Worm (Caenorhabditis elegans) whole organism, young adult: Measurements from ENCODE around the gene F35A5.8.

Experiments used
- B0336.3 ChIP-seq: fragments of 200-800 bp; sonication (Bioruptor generic); IDR thresholded peaks from 2 replicates; pipeline ENCODE4 v1.3.6; 2022; ENCODE audit warnings: missing genetic modification characterization, missing compliant biosample characterization
- C06A6.2 ChIP-seq: fragments of 200-800 bp; sonication (Bioruptor generic); conservative IDR thresholded peaks from 2 replicates; pipeline ENCODE4 v1.3.6; 2022; ENCODE audit warnings: missing genetic modification characterization, missing compliant biosample characterization
- C17E4.6 ChIP-seq: fragments of 200-800 bp; sonication (Bioruptor generic); IDR thresholded peaks from 2 replicates; pipeline ENCODE4 v1.3.6; 2022; ENCODE audit warnings: missing genetic modification reagents, missing genetic modification characterization, missing compliant biosample characterization
- D2030.7 ChIP-seq: fragments of 200-800 bp; sonication (Bioruptor generic); IDR thresholded peaks from 2 replicates; pipeline ENCODE4 v1.3.6; 2022; ENCODE audit warnings: missing genetic modification reagents, missing genetic modification characterization, missing compliant biosample characterization
- F22D6.2 ChIP-seq: sonication (generic microtip); optimal IDR thresholded peaks from 2 replicates; lab custom pipeline; 2016; ENCODE audit warnings: mild to moderate bottlenecking, missing genetic modification characterization, missing compliant biosample characterization
- F23B12.7 ChIP-seq: sonication (generic microtip); optimal IDR thresholded peaks from 2 replicates; lab custom pipeline; 2017; ENCODE audit warnings: missing genetic modification characterization, mild to moderate bottlenecking, missing compliant biosample characterization, antibody characterized with exemption, moderate library complexity; ENCODE audit not compliant: insufficient read depth
- F39B2.1 ChIP-seq: fragments of 200-800 bp; sonication (Bioruptor generic); IDR thresholded peaks from 2 replicates; pipeline ENCODE4 v1.3.6; 2022; ENCODE audit warnings: missing genetic modification reagents, missing genetic modification characterization, missing compliant biosample characterization
- K11D2.4 ChIP-seq: fragments of 200-800 bp; sonication (Bioruptor generic); IDR thresholded peaks from 2 replicates; pipeline ENCODE4 v1.3.6; 2022; ENCODE audit warnings: missing genetic modification reagents, missing genetic modification characterization, missing compliant biosample characterization
- Y53G8AR.9 ChIP-seq: fragments of 200-800 bp; sonication (Bioruptor generic); conservative IDR thresholded peaks from 2 replicates; pipeline ENCODE4 v1.3.6; 2022; ENCODE audit warnings: missing genetic modification reagents, missing genetic modification characterization, missing compliant biosample characterization
- Y67H2A.10 ChIP-seq: fragments of 200-800 bp; sonication (Bioruptor generic); conservative IDR thresholded peaks from 2 replicates; pipeline ENCODE4 v1.3.6; 2022; ENCODE audit warnings: missing genetic modification reagents, missing genetic modification characterization, missing compliant biosample characterization
- akir-1 ChIP-seq: fragments of 200-800 bp; sonication (Bioruptor generic); optimal IDR thresholded peaks from 2 replicates; lab custom pipeline; 2018; ENCODE audit warnings: mild to moderate bottlenecking, missing genetic modification characterization, moderate library complexity, missing compliant biosample characterization
- ama-1 ChIP-seq, 3 experiments: fragments of 150-350 bp in 1 of 3; sonication (generic microtip) in 2 of 3; optimal IDR thresholded peaks; 2 replicates each; lab custom pipeline; 2014 to 2018; ENCODE audit warnings: missing biosample characterization in 2 of 3, missing genetic modification characterization in 2 of 3, missing genetic modification reagents in 2 of 3
- athp-1 ChIP-seq: sonication (generic microtip); optimal IDR thresholded peaks from 2 replicates; lab custom pipeline; 2017; ENCODE audit warnings: mild to moderate bottlenecking, missing genetic modification characterization, missing compliant biosample characterization
- bed-2 ChIP-seq: fragments of 200-800 bp; sonication (Bioruptor generic); IDR thresholded peaks from 2 replicates; pipeline ENCODE4 v1.3.6; 2022; ENCODE audit warnings: missing genetic modification reagents, missing genetic modification characterization, missing compliant biosample characterization
- ccch-3 ChIP-seq: fragments of 200-800 bp; sonication (Bioruptor generic); optimal IDR thresholded peaks from 2 replicates; lab custom pipeline; 2018; ENCODE audit warnings: mild to moderate bottlenecking, missing genetic modification characterization, missing compliant biosample characterization
- cebp-1 ChIP-seq, 2 experiments: fragments of 200-800 bp in 1 of 2; sonication (Bioruptor generic) in 1 of 2; sonication (generic microtip) in 1 of 2; IDR thresholded peaks in 1 of 2; optimal IDR thresholded peaks in 1 of 2; 2 replicates each; pipeline versions ENCODE4 v1.3.6 to Lab custom; 2017 to 2022; ENCODE audit warnings: missing compliant biosample characterization in 2 of 2, missing genetic modification characterization in 2 of 2, mild to moderate bottlenecking in 1 of 2, missing genetic modification reagents in 1 of 2, moderate library complexity in 1 of 2
- ceh-100 ChIP-seq: fragments of 200-800 bp; sonication (Bioruptor generic); IDR thresholded peaks from 2 replicates; pipeline ENCODE4 v1.3.6; 2022; ENCODE audit warnings: missing genetic modification reagents, missing genetic modification characterization, missing compliant biosample characterization
- die-1 ChIP-seq: sonication (generic microtip); optimal IDR thresholded peaks from 2 replicates; lab custom pipeline; 2016; ENCODE audit warnings: missing genotype, mild to moderate bottlenecking, missing genetic modification characterization, missing compliant biosample characterization
- dox-1 ChIP-seq: fragments of 200-800 bp; sonication (Bioruptor generic); IDR thresholded peaks from 2 replicates; pipeline ENCODE4 v1.3.6; 2022; ENCODE audit warnings: missing genetic modification reagents, missing genetic modification characterization, missing compliant biosample characterization
- egl-44 ChIP-seq: fragments of 200-800 bp; sonication (Bioruptor generic); IDR thresholded peaks from 2 replicates; pipeline ENCODE4 v1.3.6; 2022; ENCODE audit warnings: missing genetic modification reagents, missing genetic modification characterization, missing compliant biosample characterization
- ekl-4 ChIP-seq: fragments of 200-800 bp; sonication (Bioruptor generic); IDR thresholded peaks from 2 replicates; pipeline ENCODE4 v1.3.6; 2022; ENCODE audit warnings: missing genetic modification reagents, missing genetic modification characterization, missing compliant biosample characterization
- ets-4 ChIP-seq: fragments of 200-800 bp; sonication (Bioruptor generic); optimal IDR thresholded peaks from 2 replicates; lab custom pipeline; 2018; ENCODE audit warnings: mild to moderate bottlenecking, missing genetic modification characterization, missing compliant biosample characterization
- fkh-3 ChIP-seq: sonication (generic microtip); optimal IDR thresholded peaks from 2 replicates; lab custom pipeline; 2016; ENCODE audit warnings: mild to moderate bottlenecking, missing genetic modification characterization, missing compliant biosample characterization
- hlh-12 ChIP-seq: sonication (generic microtip); optimal IDR thresholded peaks from 2 replicates; lab custom pipeline; 2016; ENCODE audit warnings: missing genetic modification characterization, missing compliant biosample characterization
- lag-1 ChIP-seq: fragments of 200-800 bp; sonication (Bioruptor generic); IDR thresholded peaks from 2 replicates; pipeline ENCODE4 v1.3.6; 2022; ENCODE audit warnings: missing genetic modification reagents, missing genetic modification characterization, missing compliant biosample characterization
- let-526 ChIP-seq: fragments of 200-800 bp; sonication (Bioruptor generic); IDR thresholded peaks from 2 replicates; pipeline ENCODE4 v1.3.6; 2022; ENCODE audit warnings: missing genetic modification reagents, missing genetic modification characterization, missing compliant biosample characterization
- let-607 ChIP-seq, 2 experiments: fragments of 200-800 bp in 1 of 2; sonication (Bioruptor generic) in 1 of 2; sonication (generic microtip) in 1 of 2; optimal IDR thresholded peaks; 2 replicates each; lab custom pipeline; 2016 to 2018; ENCODE audit warnings: mild to moderate bottlenecking in 2 of 2, missing compliant biosample characterization in 2 of 2, missing genetic modification characterization in 2 of 2, moderate library complexity in 2 of 2, missing genotype in 1 of 2
- lin-40 ChIP-seq: sonication (generic microtip); optimal IDR thresholded peaks from 2 replicates; lab custom pipeline; 2016; ENCODE audit warnings: missing genetic modification characterization, mild to moderate bottlenecking, missing compliant biosample characterization, missing genotype, missing genetic modification reagents
- lin-54 ChIP-seq: fragments of 200-800 bp; sonication (Bioruptor generic); optimal IDR thresholded peaks from 2 replicates; lab custom pipeline; 2018; ENCODE audit warnings: mild to moderate bottlenecking, missing genetic modification characterization, missing compliant biosample characterization
- madf-6 ChIP-seq: fragments of 200-800 bp; sonication (Bioruptor generic); IDR thresholded peaks from 2 replicates; pipeline ENCODE4 v1.3.6; 2022; ENCODE audit warnings: missing genetic modification reagents, missing genetic modification characterization, missing compliant biosample characterization
- madf-8 ChIP-seq: fragments of 200-800 bp; sonication (Bioruptor generic); conservative IDR thresholded peaks from 2 replicates; pipeline ENCODE4 v1.3.6; 2022; ENCODE audit warnings: missing genetic modification reagents, missing genetic modification characterization, missing compliant biosample characterization
- mes-4 ChIP-seq: sonication (generic microtip); optimal IDR thresholded peaks from 2 replicates; lab custom pipeline; 2016; ENCODE audit warnings: missing genotype, missing genetic modification characterization, missing compliant biosample characterization
- nhr-27 ChIP-seq: fragments of 200-800 bp; sonication (Bioruptor generic); optimal IDR thresholded peaks from 2 replicates; lab custom pipeline; 2018; ENCODE audit warnings: mild to moderate bottlenecking, missing genetic modification characterization, moderate library complexity, missing compliant biosample characterization
- nhr-80 ChIP-seq: sonication (generic microtip); optimal IDR thresholded peaks from 2 replicates; lab custom pipeline; 2016; ENCODE audit warnings: missing genetic modification characterization, missing compliant biosample characterization
- pha-4 ChIP-seq: fragments of 150-350 bp; sonication (generic microtip); optimal IDR thresholded peaks from 2 replicates; lab custom pipeline; 2014; ENCODE audit warnings: missing biosample characterization, missing genetic modification reagents, missing genetic modification characterization
- rcor-1 ChIP-seq: fragments of 200-800 bp; sonication (Bioruptor generic); IDR thresholded peaks from 2 replicates; pipeline ENCODE4 v1.3.6; 2022; ENCODE audit warnings: missing genetic modification reagents, missing genetic modification characterization, missing compliant biosample characterization
- rec-8 ChIP-seq, 2 experiments: sonication (generic microtip); optimal IDR thresholded peaks; 2 replicates each; lab custom pipeline; 2016; ENCODE audit warnings: mild to moderate bottlenecking in 2 of 2, missing genetic modification characterization in 2 of 2, missing genetic modification reagents in 2 of 2, missing genotype in 2 of 2, missing biosample characterization in 1 of 2, missing compliant biosample characterization in 1 of 2, moderate library complexity in 1 of 2
- snpc-1.3 ChIP-seq: sonication (generic microtip); optimal IDR thresholded peaks from 2 replicates; lab custom pipeline; 2017; ENCODE audit warnings: missing genetic modification characterization, mild to moderate bottlenecking, missing compliant biosample characterization, antibody characterized with exemption, moderate library complexity, missing genotype, missing genetic modification reagents; ENCODE audit not compliant: insufficient read depth
- snpc-3.4 ChIP-seq: sonication (generic microtip); optimal IDR thresholded peaks from 2 replicates; lab custom pipeline; 2017; ENCODE audit warnings: missing genetic modification characterization, mild to moderate bottlenecking, missing compliant biosample characterization, antibody characterized with exemption, moderate library complexity, missing genotype, missing genetic modification reagents
- tbp1 ChIP-seq: fragments of 200-800 bp; sonication (Bioruptor generic); optimal IDR thresholded peaks from 2 replicates; lab custom pipeline; 2018; ENCODE audit warnings: mild to moderate bottlenecking, missing genetic modification characterization, missing compliant biosample characterization

The F35A5.8 gene

ce11 chrX:3832059-3832641 is 28.9 kb upstream of the F35A5.8 start (continued):
- TF ChIP-seq B0336.3 (0 out of 2 replicates have a peak, but pooled peaks have one; percentile 43), lin-40 (peak; percentile 77)
- TF ChIP-seq, all 124 proteins: peak for 23

DNA sequence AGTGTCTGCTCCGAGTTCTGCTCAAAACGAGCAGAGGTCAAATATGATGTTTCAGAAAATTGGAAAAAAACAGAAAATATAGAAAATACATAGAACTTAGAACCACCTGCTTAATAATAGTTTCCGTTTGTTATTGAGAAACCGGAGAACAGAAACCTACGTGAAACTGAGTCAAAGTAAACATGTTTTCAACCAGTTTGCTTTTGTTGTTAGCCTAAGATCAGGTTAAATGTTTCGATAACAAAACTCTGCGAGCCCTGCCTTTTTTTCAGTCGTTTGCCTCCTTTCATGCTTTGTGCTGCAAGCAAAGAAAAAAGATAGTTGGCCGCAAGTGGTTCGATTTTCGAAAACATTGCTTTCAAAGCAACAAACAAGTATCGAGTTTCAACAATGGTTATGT is 27.6 kb upstream of the F35A5.8 start:
- TF ChIP-seq lin-54 (GFP tag; lab: Kevin White, UChicago) (no peak), Y53G8AR.9 (GFP tag; lab: Robert Waterston, UW) (no peak), rec-8 (tag; optimal IDR thresholded peaks at IDR 0.05; lab: Kevin White, UChicago) (no peak), nhr-27 (tag; lab: Kevin White, UChicago) (no peak), akir-1 (GFP tag; lab: Kevin White, UChicago) (no peak), ets-4 (no peak), ccch-3 (GFP tag; lab: Kevin White, UChicago) (no peak), egl-44 (no peak), rcor-1 (GFP tag; lab: Robert Waterston, UW) (no peak), lag-1 (GFP tag; lab: Robert Waterston, UW) (no peak)
- TF ChIP-seq, all 124 proteins: peak for 0

DNA sequence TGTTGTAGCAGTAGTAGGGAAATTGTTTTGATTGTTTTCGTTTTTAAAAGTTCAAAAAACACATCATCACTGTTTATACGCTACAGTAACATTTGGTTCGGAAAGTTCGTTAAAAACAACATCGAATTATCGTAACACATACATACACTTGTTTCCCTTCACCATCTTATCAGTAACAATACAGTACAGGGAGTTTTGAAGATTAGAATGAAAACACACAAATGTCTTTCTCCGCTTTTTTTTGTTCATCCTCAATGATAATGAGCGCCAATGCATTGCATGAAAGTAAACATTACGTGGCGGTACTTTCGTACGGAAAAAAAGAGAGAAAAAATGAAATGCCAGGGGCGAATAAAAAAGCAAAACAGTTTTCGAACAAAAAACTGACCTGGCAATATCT is 26.3 kb upstream of the F35A5.8 start:
- TF ChIP-seq lin-54 (GFP tag; lab: Kevin White, UChicago): no peak
- TF ChIP-seq F23B12.7 (tag; lab: Kevin White, UChicago): no peak
- TF ChIP-seq lin-40: peak; percentile 7
- no peak for TF ChIP-seq F22D6.2
- no peak for TF ChIP-seq Y67H2A.10 (GFP tag; lab: Robert Waterston, UW)
- no peak for TF ChIP-seq hlh-12 (tag; lab: Kevin White, UChicago)
- peak; percentile 90 for TF ChIP-seq nhr-80
- no peak for TF ChIP-seq fkh-3 (tag; lab: Kevin White, UChicago)
- TF ChIP-seq F39B2.1 (GFP tag; lab: Robert Waterston, UW): no peak
- TF ChIP-seq madf-6 (GFP tag; lab: Robert Waterston, UW): no peak
- TF ChIP-seq ets-4: peak; percentile 9
- 0 out of 2 replicates have a peak, but pooled peaks have one; percentile 16 for TF ChIP-seq dox-1 (GFP tag; lab: Robert Waterston, UW)
- TF ChIP-seq snpc-1.3 (tag; lab: Kevin White, UChicago): no peak
- TF ChIP-seq rec-8 (tag; optimal IDR thresholded peaks at IDR 0.05; lab: Kevin White, UChicago): no peak
- TF ChIP-seq tbp1: peak; percentile 10
- TF ChIP-seq let-607 (tag; optimal IDR thresholded peaks at IDR 0.05; lab: Kevin White, UChicago): peak in 1 of 2 experiments; percentile 55
- TF ChIP-seq ceh-100 (GFP tag; lab: Robert Waterston, UW): no peak
- TF ChIP-seq cebp-1 (GFP tag; IDR thresholded peaks at IDR 0.05; lab: Robert Waterston, UW): no peak
- TF ChIP-seq cebp-1 (tag; optimal IDR thresholded peaks at IDR 0.05; lab: Kevin White, UChicago): peak; percentile 20
- peak; percentile 34 for TF ChIP-seq pha-4 (tag; lab: Kevin White, UChicago)

DNA sequence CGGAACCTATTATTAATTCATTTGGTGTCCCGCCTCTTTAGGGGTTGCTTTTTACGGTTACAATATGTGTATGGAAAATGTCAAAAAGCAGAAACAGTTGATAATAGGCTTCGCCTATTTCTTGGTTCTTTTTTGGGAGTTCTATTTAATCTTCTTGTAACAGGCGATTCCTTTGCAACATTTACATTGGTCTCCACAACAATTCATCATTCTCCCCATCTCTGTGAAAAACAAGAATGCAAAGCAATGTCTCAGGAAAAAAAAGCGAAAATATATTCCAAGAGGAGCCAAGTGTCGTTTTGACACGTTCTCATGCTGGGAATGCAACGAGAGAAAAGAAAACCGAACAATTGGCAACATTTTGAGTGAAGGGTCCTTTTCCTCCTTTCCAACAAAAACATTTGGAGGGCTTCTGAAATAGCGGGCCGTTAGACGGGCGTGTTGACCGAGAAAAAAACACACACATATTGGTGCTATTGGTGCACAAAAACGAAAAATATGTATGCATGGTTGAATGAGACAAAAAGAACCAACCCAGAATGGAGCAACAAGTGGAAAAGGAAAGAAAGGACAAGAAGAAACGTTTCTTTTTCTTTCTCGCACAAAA is 25.4 kb upstream of the F35A5.8 start:
- TF ChIP-seq madf-8 (GFP tag; lab: Robert Waterston, UW): no peak
- no peak for TF ChIP-seq snpc-1.3 (tag; lab: Kevin White, UChicago)
- no peak for TF ChIP-seq D2030.7
- no peak for TF ChIP-seq F22D6.2
- TF ChIP-seq fkh-3 (tag; lab: Kevin White, UChicago): no peak
- no peak for TF ChIP-seq K11D2.4
- TF ChIP-seq B0336.3: no peak
- no peak for TF ChIP-seq bed-2
- TF ChIP-seq egl-44: no peak
- TF ChIP-seq let-526 (GFP tag; lab: Robert Waterston, UW): no peak
- TF ChIP-seq C17E4.6: no peak
- no peak for TF ChIP-seq snpc-3.4 (tag; lab: Kevin White, UChicago)
- TF ChIP-seq C06A6.2 (GFP tag; lab: Robert Waterston, UW): no peak
- TF ChIP-seq ekl-4 (GFP tag; lab: Robert Waterston, UW): no peak
- no peak for TF ChIP-seq die-1 (tag; lab: Kevin White, UChicago)
- no peak for TF ChIP-seq mes-4 (tag; lab: Kevin White, UChicago)
- no peak for TF ChIP-seq athp-1
- TF ChIP-seq ama-1 (optimal IDR thresholded peaks at IDR 0.05; lab: Kevin White, UChicago): no peak
- TF ChIP-seq ama-1 (GFP tag; optimal IDR thresholded peaks at IDR 0.05; lab: Kevin White, UChicago): no peak
